Worm (Caenorhabditis elegans) whole organism, late embryonic: ENCODE data around the gene ethe-1.

Source experiments
- F13H6.1 ChIP-seq: sonication (generic microtip); optimal IDR thresholded peaks from 2 replicates; lab custom pipeline; 2016; ENCODE audit warnings: missing genetic modification characterization, missing compliant biosample characterization
- K09A11.1 ChIP-seq: sonication (generic microtip); optimal IDR thresholded peaks from 2 replicates; lab custom pipeline; 2017; ENCODE audit warnings: antibody characterized with exemption, mild to moderate bottlenecking, missing genetic modification characterization, missing compliant biosample characterization; ENCODE audit not compliant: insufficient read depth
- ama-1 ChIP-seq: fragments of 150-350 bp; optimal IDR thresholded peaks from 2 replicates; lab custom pipeline; 2014
- ceh-19 ChIP-seq: fragments of 200-800 bp; sonication (Bioruptor generic); optimal IDR thresholded peaks from 2 replicates; lab custom pipeline; 2018; ENCODE audit warnings: mild to moderate bottlenecking, missing genetic modification characterization, missing compliant biosample characterization
- ceh-2 ChIP-seq: sonication (generic microtip); optimal IDR thresholded peaks from 2 replicates; lab custom pipeline; 2016; ENCODE audit warnings: missing genotype, missing genetic modification characterization, missing compliant biosample characterization
- ceh-30 ChIP-seq: fragments of 150-350 bp; optimal IDR thresholded peaks from 2 replicates; lab custom pipeline; 2014; ENCODE audit warnings: missing biosample characterization, missing genetic modification characterization
- ceh-34 ChIP-seq: sonication (generic microtip); optimal IDR thresholded peaks from 2 replicates; lab custom pipeline; 2016; ENCODE audit warnings: mild to moderate bottlenecking, missing genetic modification characterization, missing compliant biosample characterization
- ceh-45 ChIP-seq: fragments of 200-800 bp; sonication (Bioruptor generic); IDR thresholded peaks from 2 replicates; pipeline ENCODE4 v1.3.6; 2022; ENCODE audit warnings: missing genetic modification reagents, missing genetic modification characterization, missing compliant biosample characterization
- ceh-48 ChIP-seq: sonication (generic microtip); optimal IDR thresholded peaks from 2 replicates; lab custom pipeline; 2016; ENCODE audit warnings: missing genetic modification characterization, inconsistent platforms, missing compliant biosample characterization
- ceh-6 ChIP-seq: fragments of 200-800 bp; sonication (Bioruptor generic); optimal IDR thresholded peaks from 2 replicates; lab custom pipeline; 2018; ENCODE audit warnings: mild to moderate bottlenecking, missing genetic modification characterization, missing compliant biosample characterization
- ceh-9 ChIP-seq: sonication (generic microtip); optimal IDR thresholded peaks from 2 replicates; lab custom pipeline; 2016; ENCODE audit warnings: mild to moderate bottlenecking, missing genetic modification characterization, inconsistent platforms, missing compliant biosample characterization
- dve-1 ChIP-seq: sonication (generic microtip); optimal IDR thresholded peaks from 2 replicates; lab custom pipeline; 2017; ENCODE audit warnings: antibody characterized with exemption, mild to moderate bottlenecking, missing genetic modification characterization, missing compliant biosample characterization
- elt-2 ChIP-seq: sonication (generic microtip); optimal IDR thresholded peaks from 2 replicates; lab custom pipeline; 2016; ENCODE audit warnings: missing genetic modification reagents, missing genetic modification characterization, missing compliant biosample characterization
- ets-4 ChIP-seq: sonication (generic microtip); optimal IDR thresholded peaks from 2 replicates; lab custom pipeline; 2016; ENCODE audit warnings: missing genetic modification characterization, missing compliant biosample characterization
- eyg-1 ChIP-seq: sonication (generic microtip); optimal IDR thresholded peaks from 2 replicates; lab custom pipeline; 2016; ENCODE audit warnings: missing genotype, missing genetic modification characterization, missing compliant biosample characterization
- fax-1 ChIP-seq: sonication (generic microtip); optimal IDR thresholded peaks from 2 replicates; lab custom pipeline; 2016; ENCODE audit warnings: missing genotype, missing genetic modification characterization, missing compliant biosample characterization
- fkh-6 ChIP-seq: sonication (generic microtip); optimal IDR thresholded peaks from 2 replicates; lab custom pipeline; 2016; ENCODE audit warnings: missing genetic modification characterization, missing compliant biosample characterization
- gmeb-2 ChIP-seq: sonication (generic microtip); optimal IDR thresholded peaks from 2 replicates; lab custom pipeline; 2016; ENCODE audit warnings: missing genetic modification characterization, inconsistent platforms, missing compliant biosample characterization
- hlh-30 ChIP-seq: sonication (generic microtip); optimal IDR thresholded peaks from 2 replicates; lab custom pipeline; 2017; ENCODE audit warnings: antibody characterized with exemption, missing genetic modification characterization, missing compliant biosample characterization; ENCODE audit not compliant: insufficient read depth
- hlh-6 ChIP-seq: sonication (generic microtip); optimal IDR thresholded peaks from 2 replicates; lab custom pipeline; 2016; ENCODE audit warnings: missing genotype, missing genetic modification characterization, missing compliant biosample characterization
- mec-3 ChIP-seq: sonication (generic microtip); optimal IDR thresholded peaks from 2 replicates; lab custom pipeline; 2016; ENCODE audit warnings: borderline replicate concordance, missing genetic modification characterization, missing compliant biosample characterization
- nfya-1 ChIP-seq: sonication (generic microtip); optimal IDR thresholded peaks from 2 replicates; lab custom pipeline; 2017; ENCODE audit warnings: missing genetic modification characterization, mild to moderate bottlenecking, missing compliant biosample characterization, antibody characterized with exemption, moderate library complexity
- nhr-232 ChIP-seq: sonication (generic microtip); optimal IDR thresholded peaks from 2 replicates; lab custom pipeline; 2016; ENCODE audit warnings: missing genetic modification characterization, missing compliant biosample characterization
- npax-4 ChIP-seq: sonication (generic microtip); optimal IDR thresholded peaks from 2 replicates; lab custom pipeline; 2016; ENCODE audit warnings: missing genetic modification characterization, missing compliant biosample characterization
- odd-2 ChIP-seq: sonication (generic microtip); optimal IDR thresholded peaks from 2 replicates; lab custom pipeline; 2017; ENCODE audit warnings: antibody characterized with exemption, mild to moderate bottlenecking, missing genetic modification characterization, missing compliant biosample characterization
- pag-3 ChIP-seq: sonication (generic microtip); optimal IDR thresholded peaks from 2 replicates; lab custom pipeline; 2016; ENCODE audit warnings: missing compliant biosample characterization, missing genetic modification characterization, borderline replicate concordance
- pqm-1 ChIP-seq: sonication (generic microtip); optimal IDR thresholded peaks from 2 replicates; lab custom pipeline; 2016; ENCODE audit warnings: missing genetic modification characterization, missing compliant biosample characterization
- pros-1 ChIP-seq: fragments of 150-350 bp; optimal IDR thresholded peaks from 2 replicates; lab custom pipeline; 2014; ENCODE audit warnings: missing biosample characterization, missing genetic modification reagents, missing genetic modification characterization
- ref-2 ChIP-seq: sonication (generic microtip); optimal IDR thresholded peaks from 2 replicates; lab custom pipeline; 2016; ENCODE audit warnings: missing genetic modification characterization, missing compliant biosample characterization
- rnt-1 ChIP-seq: sonication (generic microtip); optimal IDR thresholded peaks from 2 replicates; lab custom pipeline; 2016; ENCODE audit warnings: missing genetic modification characterization, missing compliant biosample characterization
- sdc-2 ChIP-seq: sonication (generic microtip); optimal IDR thresholded peaks from 2 replicates; lab custom pipeline; 2016; ENCODE audit warnings: missing genotype, missing genetic modification characterization, missing compliant biosample characterization
- tbx-2 ChIP-seq: sonication (generic microtip); optimal IDR thresholded peaks from 2 replicates; lab custom pipeline; 2016; ENCODE audit warnings: missing genetic modification characterization, missing compliant biosample characterization
- tbx-7 ChIP-seq: sonication (generic microtip); optimal IDR thresholded peaks from 2 replicates; lab custom pipeline; 2016; ENCODE audit warnings: missing genotype, missing genetic modification characterization, missing compliant biosample characterization
- ttx-3 ChIP-seq: sonication (generic microtip); optimal IDR thresholded peaks from 2 replicates; lab custom pipeline; 2016; ENCODE audit warnings: missing genetic modification reagents, missing genetic modification characterization, missing compliant biosample characterization
- unc-3 ChIP-seq, 2 experiments: fragments of 200-800 bp in 1 of 2; sonication (Bioruptor generic) in 1 of 2; sonication (generic microtip) in 1 of 2; conservative IDR thresholded peaks in 1 of 2; optimal IDR thresholded peaks in 1 of 2; 2 replicates each; pipeline versions ENCODE4 v1.3.6 to Lab custom; 2016 to 2022; ENCODE audit warnings: missing compliant biosample characterization in 2 of 2, missing genetic modification characterization in 2 of 2, missing genetic modification reagents in 1 of 2
- unc-42 ChIP-seq: sonication (generic microtip); optimal IDR thresholded peaks from 2 replicates; lab custom pipeline; 2016; ENCODE audit warnings: missing genotype, missing genetic modification characterization, missing compliant biosample characterization
- unc-55 ChIP-seq: sonication (generic microtip); optimal IDR thresholded peaks from 2 replicates; lab custom pipeline; 2017; ENCODE audit warnings: missing biosample characterization, missing genetic modification reagents, missing genetic modification characterization

ethe-1 gene

DNA sequence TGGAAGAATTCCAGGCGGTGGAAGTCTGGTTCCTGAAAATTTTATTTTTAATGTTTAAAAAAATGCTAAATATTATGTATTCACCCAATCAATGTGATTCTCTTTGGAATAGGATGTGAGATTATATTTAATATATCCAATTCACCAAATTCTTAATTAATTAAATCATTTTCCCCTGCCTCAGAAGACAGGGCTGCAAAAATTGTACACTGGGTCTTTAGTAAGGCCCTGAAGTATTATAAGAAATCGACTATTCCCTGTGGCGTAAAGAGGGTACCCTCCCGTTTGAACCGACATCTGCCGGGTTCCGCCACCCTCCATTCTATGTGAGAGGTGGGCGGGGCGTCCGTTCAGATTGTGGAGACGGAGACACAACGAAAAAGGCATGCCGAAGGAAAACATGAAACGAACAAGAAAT lies 2.7 kb upstream of the ethe-1 start (continued):
- TF ChIP-seq pag-3 (tag; lab: Kevin White, UChicago) (no peak), ceh-19 (no peak), ceh-48 (tag; lab: Kevin White, UChicago) (peak; percentile 1), ceh-2 (tag; lab: Kevin White, UChicago) (no peak), eyg-1 (no peak), unc-42 (tag; lab: Kevin White, UChicago) (peak; percentile 67), nhr-232 (tag; lab: Kevin White, UChicago) (no peak), pqm-1 (no peak), F13H6.1 (tag; lab: Kevin White, UChicago) (no peak), dve-1 (no peak), ceh-9 (tag; lab: Kevin White, UChicago) (no peak), unc-3 (GFP tag; conservative IDR thresholded peaks at IDR 0.05; lab: Robert Waterston, UW) (no peak), unc-3 (tag; optimal IDR thresholded peaks at IDR 0.05; lab: Kevin White, UChicago) (no peak), pros-1 (tag; lab: Kevin White, UChicago) (peak; percentile 77), ref-2 (tag; lab: Kevin White, UChicago) (no peak), ama-1 (lab: Kevin White, UChicago) (peak; percentile 67)

DNA sequence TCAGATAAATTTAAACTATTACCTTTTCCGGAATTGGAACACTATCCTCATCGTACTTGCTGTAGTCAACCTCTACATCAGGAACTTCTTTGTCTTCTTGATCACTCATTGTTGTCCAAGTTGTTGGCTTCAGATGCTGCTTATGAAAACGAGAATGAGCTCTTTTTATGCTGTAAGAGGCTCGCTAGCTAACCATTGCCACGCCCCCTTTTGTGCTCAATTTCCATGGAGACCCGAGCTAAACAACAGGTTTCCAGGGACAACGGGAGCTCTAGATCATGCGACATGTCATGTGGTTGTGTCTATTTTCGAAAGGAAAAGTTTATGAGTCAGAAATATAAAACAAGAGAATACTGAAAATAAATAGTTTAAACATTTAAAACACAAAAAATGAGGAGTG lies 1.9 kb upstream of the ethe-1 start, which contains the start of gene C33A12.4:
C33A12.4 (minus strand) TSS at position 131 of the 400 bp plus-strand sequence.
- TF ChIP-seq unc-55 (GFP tag; lab: Kevin White, UChicago) = no peak
- TF ChIP-seq rnt-1 = no peak
- no peak for TF ChIP-seq gmeb-2
- no peak for TF ChIP-seq pros-1 (tag; lab: Kevin White, UChicago)
- TF ChIP-seq fax-1 = no peak
- no peak for TF ChIP-seq sdc-2
- no peak for TF ChIP-seq tbx-2 (tag; lab: Kevin White, UChicago)
- no peak for TF ChIP-seq ceh-9 (tag; lab: Kevin White, UChicago)
- no peak for TF ChIP-seq nhr-232 (tag; lab: Kevin White, UChicago)
- no peak for TF ChIP-seq fkh-6 (tag; lab: Kevin White, UChicago)
- TF ChIP-seq odd-2 (tag; lab: Kevin White, UChicago) = no peak
- TF ChIP-seq ceh-2 (tag; lab: Kevin White, UChicago) = no peak
- TF ChIP-seq ceh-45 = no peak
- TF ChIP-seq K09A11.1 = no peak
- TF ChIP-seq ceh-6 (GFP tag; lab: Kevin White, UChicago) = no peak
- no peak for TF ChIP-seq ttx-3 (tag; lab: Kevin White, UChicago)

DNA sequence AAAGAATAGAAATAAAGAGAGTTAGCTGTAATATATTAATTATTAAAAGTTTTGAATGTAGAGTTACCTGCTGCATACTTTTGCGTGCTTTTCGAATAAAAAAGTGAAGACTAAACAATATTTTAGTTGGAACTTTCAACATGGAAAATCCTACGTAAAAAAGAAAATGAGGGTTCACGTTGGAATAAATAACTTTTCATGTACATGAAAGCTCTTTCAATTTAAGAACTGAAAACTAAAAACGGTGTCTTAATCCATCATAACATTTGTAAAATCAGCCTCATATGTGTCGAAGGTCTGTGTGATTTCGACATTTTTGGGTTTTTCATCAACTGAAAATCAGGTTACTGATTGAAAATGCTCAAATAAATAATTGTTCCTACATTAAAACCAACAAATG lies 2.3 kb downstream of the ethe-1 start, which contains the start of gene ttr-9:
ttr-9 (minus strand) TSS at position 101 of the 400 bp plus-strand sequence.
- TF ChIP-seq hlh-6 (tag; lab: Kevin White, UChicago) = no peak
- TF ChIP-seq tbx-7 = no peak
- TF ChIP-seq npax-4 (tag; lab: Kevin White, UChicago) = no peak
- no peak for TF ChIP-seq ceh-30 (tag; lab: Kevin White, UChicago)
- TF ChIP-seq unc-3 (GFP tag; conservative IDR thresholded peaks at IDR 0.05; lab: Robert Waterston, UW) = no peak
- no peak for TF ChIP-seq unc-3 (tag; optimal IDR thresholded peaks at IDR 0.05; lab: Kevin White, UChicago)
- no peak for TF ChIP-seq ceh-45
- TF ChIP-seq mec-3 (tag; lab: Kevin White, UChicago) = no peak
- TF ChIP-seq nfya-1 (tag; lab: Kevin White, UChicago) = no peak
- TF ChIP-seq hlh-30 (tag; lab: Kevin White, UChicago) = no peak
- no peak for TF ChIP-seq ttx-3 (tag; lab: Kevin White, UChicago)
- no peak for TF ChIP-seq pros-1 (tag; lab: Kevin White, UChicago)
- no peak for TF ChIP-seq ceh-34 (tag; lab: Kevin White, UChicago)

DNA sequence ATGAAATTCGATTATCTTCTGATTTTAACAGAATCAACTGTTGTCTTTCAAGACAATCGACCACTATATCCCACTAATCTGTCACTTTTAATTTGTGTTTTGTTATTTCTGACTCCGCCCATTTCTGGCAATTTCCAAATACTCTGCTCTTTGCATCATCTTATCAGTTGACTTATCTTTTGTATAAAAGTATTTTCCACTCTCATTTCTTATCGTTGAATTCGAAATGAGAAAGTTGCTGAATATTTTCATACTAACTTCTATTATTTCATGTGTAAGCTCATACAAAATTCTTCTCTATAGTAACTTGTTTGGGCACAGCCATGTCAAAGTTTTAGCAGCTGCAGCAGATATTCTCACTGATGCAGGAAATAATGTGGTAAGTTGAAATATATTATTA lies 8.5 kb downstream of the ethe-1 start, which contains the start of gene ugt-21:
ugt-21 (plus strand) TSS at position 212 of the 400 bp plus-strand sequence.
- TF ChIP-seq elt-2 (tag; lab: Kevin White, UChicago) (peak; percentile 22), ets-4 (tag; lab: Kevin White, UChicago) (no peak), ceh-2 (tag; lab: Kevin White, UChicago) (no peak)
